In genomic region chrII:6883716-6884115, ce11 we compare ENCODE assay signal across 5 worm cellular contexts.
TF ChIP-seq lines count a peak whose summit lies in the region.

TSS of gene pmp-1 (minus strand) at chrII:6883754.

TF ChIP-seq in whole organism, L1 larva, 84 proteins besides CTCF, POLR2A, EP300 and RAD21:
- no peak for TF ChIP-seq efl-1 (optimal IDR thresholded peaks at IDR 0.05; lab: Kevin White, UChicago)
- peak in 1 of 2 experiments; percentile 68 for TF ChIP-seq efl-1 (GFP tag; optimal IDR thresholded peaks at IDR 0.05 in 1 of 2; lab: Kevin White, UChicago)
- no peak for TF ChIP-seq pag-3 (tag; optimal IDR thresholded peaks at IDR 0.05; lab: Kevin White, UChicago; ENCODE audit: borderline replicate concordance, insufficient read depth)
- peak; percentile 69 for TF ChIP-seq elt-2 (tag; optimal IDR thresholded peaks at IDR 0.05; lab: Kevin White, UChicago)
- peak; percentile 58 for TF ChIP-seq pqm-1 (tag; optimal IDR thresholded peaks at IDR 0.05; lab: Kevin White, UChicago)
TF ChIP-seq in whole organism, L1 larva: peak in this region for 3.

TF ChIP-seq in whole organism, L2 larva, 48 proteins besides CTCF, POLR2A, EP300 and RAD21:
- peak; percentile 77 for TF ChIP-seq fos-1 (tag; optimal IDR thresholded peaks at IDR 0.05; lab: Kevin White, UChicago)
- TF ChIP-seq R02D3.7 (tag; optimal IDR thresholded peaks at IDR 0.05; lab: Kevin White, UChicago) = no peak
- no peak for TF ChIP-seq nhr-77 (tag; optimal IDR thresholded peaks at IDR 0.05; lab: Kevin White, UChicago)
- no peak for TF ChIP-seq nhr-129 (tag; optimal IDR thresholded peaks at IDR 0.05; lab: Kevin White, UChicago)
- no peak for TF ChIP-seq ztf-11 (tag; optimal IDR thresholded peaks at IDR 0.05; lab: Kevin White, UChicago)
- TF ChIP-seq peb-1 (tag; optimal IDR thresholded peaks at IDR 0.05; lab: Kevin White, UChicago) = no peak
- TF ChIP-seq snpc-4 (tag; optimal IDR thresholded peaks at IDR 0.05; lab: Kevin White, UChicago) = no peak
TF ChIP-seq in whole organism, L2 larva: peak in this region for 1.

TF ChIP-seq in whole organism, L3 larva, 47 proteins besides CTCF, POLR2A, EP300 and RAD21:
- no peak for TF ChIP-seq mdl-1 (tag; optimal IDR thresholded peaks at IDR 0.05; lab: Kevin White, UChicago)
- peak; percentile 80 for TF ChIP-seq elt-2 (tag; optimal IDR thresholded peaks at IDR 0.05; lab: Kevin White, UChicago)
- peak; percentile 54 for TF ChIP-seq pqm-1 (tag; optimal IDR thresholded peaks at IDR 0.05; lab: Kevin White, UChicago)
TF ChIP-seq in whole organism, L3 larva: peak in this region for 2.

TF ChIP-seq in whole organism, L4 larva, 104 proteins besides CTCF, POLR2A, EP300 and RAD21 (continues in another document):
- TF ChIP-seq pqm-1 (tag; optimal IDR thresholded peaks at IDR 0.05; lab: Kevin White, UChicago) (peak; percentile 93), zfp-2 (tag; optimal IDR thresholded peaks at IDR 0.05; lab: Kevin White, UChicago) (no peak), F26F4.8 (GFP tag; conservative IDR thresholded peaks at IDR 0.05; lab: Robert Waterston, UW) (no peak), dmd-8 (GFP tag; IDR thresholded peaks at IDR 0.05; lab: Robert Waterston, UW) (no peak), aha-1 (tag; lab: Kevin White, UChicago) (no peak), dpl-1 (GFP tag; optimal IDR thresholded peaks at IDR 0.05; lab: Kevin White, UChicago) (no peak), duxl-1 (tag; optimal IDR thresholded peaks at IDR 0.05; lab: Kevin White, UChicago; ENCODE audit: poor library complexity) (no peak), attf-4 (tag; optimal IDR thresholded peaks at IDR 0.05; lab: Kevin White, UChicago) (no peak), mep-1 (tag; optimal IDR thresholded peaks at IDR 0.05; lab: Kevin White, UChicago) (no peak), nhr-77 (tag; optimal IDR thresholded peaks at IDR 0.05; lab: Kevin White, UChicago) (peak; percentile 9), daf-16 (GFP tag; optimal IDR thresholded peaks at IDR 0.05; lab: Kevin White, UChicago) (no peak), daf-16 (tag; optimal IDR thresholded peaks at IDR 0.05; lab: Kevin White, UChicago) (peak; percentile 43), unc-130 (GFP tag; optimal IDR thresholded peaks at IDR 0.05; lab: Kevin White, UChicago) (no peak), nhr-6 (tag; optimal IDR thresholded peaks at IDR 0.05; lab: Kevin White, UChicago) (no peak), lin-1 (GFP tag; IDR thresholded peaks at IDR 0.05; lab: Robert Waterston, UW) (peak; percentile 61; the same call in 1 of the 2 replicates), ces-1 (GFP tag; optimal IDR thresholded peaks at IDR 0.05; lab: Kevin White, UChicago) (no peak), arid-1 (GFP tag; conservative IDR thresholded peaks at IDR 0.05; lab: Robert Waterston, UW) (no peak), R02D3.7 (tag; optimal IDR thresholded peaks at IDR 0.05; lab: Kevin White, UChicago) (no peak), mdl-1 (tag; optimal IDR thresholded peaks at IDR 0.05; lab: Kevin White, UChicago) (no peak), nhr-28 (tag; optimal IDR thresholded peaks at IDR 0.05; lab: Kevin White, UChicago) (peak; percentile 62), T20F7.1 (GFP tag; optimal IDR thresholded peaks at IDR 0.05; lab: Kevin White, UChicago) (no peak), zfp-3 (GFP tag; conservative IDR thresholded peaks at IDR 0.05; lab: Robert Waterston, UW) (no peak), madf-9 (GFP tag; conservative IDR thresholded peaks at IDR 0.05; lab: Robert Waterston, UW) (no peak), ceh-20 (GFP tag; IDR thresholded peaks at IDR 0.05; lab: Robert Waterston, UW) (peak; percentile 44; the same call in 1 of the 2 replicates), ceh-82 (tag; optimal IDR thresholded peaks at IDR 0.05; lab: Kevin White, UChicago) (no peak), lin-15B (tag; optimal IDR thresholded peaks at IDR 0.05; lab: Kevin White, UChicago) (no peak), gei-8 (GFP tag; optimal IDR thresholded peaks at IDR 0.05; lab: Kevin White, UChicago) (no peak), ceh-44 (GFP tag; IDR thresholded peaks at IDR 0.05; lab: Robert Waterston, UW) (no peak), unc-39 (tag; optimal IDR thresholded peaks at IDR 0.05; lab: Kevin White, UChicago) (no peak), aly-2 (tag; optimal IDR thresholded peaks at IDR 0.05; lab: Kevin White, UChicago) (no peak), unc-62 (GFP tag; optimal IDR thresholded peaks at IDR 0.05 in 1 of 2; lab: Kevin White, UChicago) (no peak), unc-62 (tag; optimal IDR thresholded peaks at IDR 0.05; lab: Kevin White, UChicago) (no peak), Y48G9A.11 (GFP tag; IDR thresholded peaks at IDR 0.05; lab: Robert Waterston, UW) (no peak), rbr-2 (tag; optimal IDR thresholded peaks at IDR 0.05; lab: Kevin White, UChicago) (no peak), lsy-2 (tag; optimal IDR thresholded peaks at IDR 0.05; lab: Kevin White, UChicago) (no peak), egl-43 (GFP tag; IDR thresholded peaks at IDR 0.05; lab: Robert Waterston, UW) (no peak), lin-13 (GFP tag; optimal IDR thresholded peaks at IDR 0.05; lab: Kevin White, UChicago) (no peak), pha-4 (GFP tag; IDR thresholded peaks at IDR 0.05; lab: Robert Waterston, UW) (no peak), pha-4 (tag; optimal IDR thresholded peaks at IDR 0.05; lab: Kevin White, UChicago) (no peak), ceh-62 (tag; optimal IDR thresholded peaks at IDR 0.05; lab: Kevin White, UChicago) (no peak)

TF ChIP-seq in whole organism, young adult, 124 proteins besides CTCF, POLR2A, EP300 and RAD21:
- peak; percentile 51 for TF ChIP-seq ets-4 (GFP tag; optimal IDR thresholded peaks at IDR 0.05; lab: Kevin White, UChicago)
- peak; percentile 78 for TF ChIP-seq nhr-80 (tag; optimal IDR thresholded peaks at IDR 0.05; lab: Kevin White, UChicago)
- no peak for TF ChIP-seq F39B2.1 (GFP tag; IDR thresholded peaks at IDR 0.05; lab: Robert Waterston, UW)
TF ChIP-seq in whole organism, young adult: peak in this region for 2.
